Worm (Caenorhabditis elegans) whole organism, late embryonic: ENCODE data around the gene F29F11.20.
A peak's percentile ranks its signal among the peaks of the same experiment; 100 is the strongest.

Experiments used
- C08G9.2 ChIP-seq: sonication (generic microtip); optimal IDR thresholded peaks from 2 replicates; lab custom pipeline; 2016; ENCODE audit warnings: mild to moderate bottlenecking, missing genetic modification characterization, moderate library complexity, missing compliant biosample characterization
- Y22D7AL.16 ChIP-seq: sonication (generic microtip); optimal IDR thresholded peaks from 2 replicates; lab custom pipeline; 2016; ENCODE audit warnings: missing genetic modification characterization, missing compliant biosample characterization
- ama-1 ChIP-seq: fragments of 150-350 bp; optimal IDR thresholded peaks from 2 replicates; lab custom pipeline; 2014
- ceh-14 ChIP-seq: sonication (generic microtip); optimal IDR thresholded peaks from 2 replicates; lab custom pipeline; 2016; ENCODE audit warnings: missing genotype, missing genetic modification characterization, missing compliant biosample characterization
- ceh-18 ChIP-seq: sonication (generic microtip); optimal IDR thresholded peaks from 2 replicates; lab custom pipeline; 2016; ENCODE audit warnings: missing genetic modification characterization, missing compliant biosample characterization
- ceh-19 ChIP-seq: fragments of 200-800 bp; sonication (Bioruptor generic); optimal IDR thresholded peaks from 2 replicates; lab custom pipeline; 2018; ENCODE audit warnings: mild to moderate bottlenecking, missing genetic modification characterization, missing compliant biosample characterization
- ceh-2 ChIP-seq: sonication (generic microtip); optimal IDR thresholded peaks from 2 replicates; lab custom pipeline; 2016; ENCODE audit warnings: missing genotype, missing genetic modification characterization, missing compliant biosample characterization
- ceh-31 ChIP-seq: sonication (generic microtip); optimal IDR thresholded peaks from 2 replicates; lab custom pipeline; 2016; ENCODE audit warnings: missing genetic modification characterization, missing compliant biosample characterization
- ceh-45 ChIP-seq: fragments of 200-800 bp; sonication (Bioruptor generic); IDR thresholded peaks from 2 replicates; pipeline ENCODE4 v1.3.6; 2022; ENCODE audit warnings: missing genetic modification reagents, missing genetic modification characterization, missing compliant biosample characterization
- ceh-6 ChIP-seq: fragments of 200-800 bp; sonication (Bioruptor generic); optimal IDR thresholded peaks from 2 replicates; lab custom pipeline; 2018; ENCODE audit warnings: mild to moderate bottlenecking, missing genetic modification characterization, missing compliant biosample characterization
- ceh-9 ChIP-seq: sonication (generic microtip); optimal IDR thresholded peaks from 2 replicates; lab custom pipeline; 2016; ENCODE audit warnings: mild to moderate bottlenecking, missing genetic modification characterization, inconsistent platforms, missing compliant biosample characterization
- dmd-4 ChIP-seq: sonication (generic microtip); optimal IDR thresholded peaks from 2 replicates; lab custom pipeline; 2016; ENCODE audit warnings: borderline replicate concordance, missing genetic modification characterization, missing compliant biosample characterization
- dve-1 ChIP-seq: sonication (generic microtip); optimal IDR thresholded peaks from 2 replicates; lab custom pipeline; 2017; ENCODE audit warnings: antibody characterized with exemption, mild to moderate bottlenecking, missing genetic modification characterization, missing compliant biosample characterization
- elt-2 ChIP-seq: sonication (generic microtip); optimal IDR thresholded peaks from 2 replicates; lab custom pipeline; 2016; ENCODE audit warnings: missing genetic modification reagents, missing genetic modification characterization, missing compliant biosample characterization
- fax-1 ChIP-seq: sonication (generic microtip); optimal IDR thresholded peaks from 2 replicates; lab custom pipeline; 2016; ENCODE audit warnings: missing genotype, missing genetic modification characterization, missing compliant biosample characterization
- fkh-10 ChIP-seq: fragments of 150-350 bp; optimal IDR thresholded peaks from 2 replicates; lab custom pipeline; 2014; ENCODE audit warnings: missing biosample characterization, missing genetic modification reagents, missing genetic modification characterization
- hlh-30 ChIP-seq: sonication (generic microtip); optimal IDR thresholded peaks from 2 replicates; lab custom pipeline; 2017; ENCODE audit warnings: antibody characterized with exemption, missing genetic modification characterization, missing compliant biosample characterization; ENCODE audit not compliant: insufficient read depth
- hlh-6 ChIP-seq: sonication (generic microtip); optimal IDR thresholded peaks from 2 replicates; lab custom pipeline; 2016; ENCODE audit warnings: missing genotype, missing genetic modification characterization, missing compliant biosample characterization
- lin-11 ChIP-seq: fragments of 200-800 bp; sonication (Bioruptor generic); optimal IDR thresholded peaks from 2 replicates; lab custom pipeline; 2018; ENCODE audit warnings: mild to moderate bottlenecking, missing genetic modification characterization, missing compliant biosample characterization
- madf-2 ChIP-seq: sonication (generic microtip); optimal IDR thresholded peaks from 2 replicates; lab custom pipeline; 2017; ENCODE audit warnings: missing genetic modification characterization, missing compliant biosample characterization
- nfya-1 ChIP-seq: sonication (generic microtip); optimal IDR thresholded peaks from 2 replicates; lab custom pipeline; 2017; ENCODE audit warnings: missing genetic modification characterization, mild to moderate bottlenecking, missing compliant biosample characterization, antibody characterized with exemption, moderate library complexity
- odd-2 ChIP-seq: sonication (generic microtip); optimal IDR thresholded peaks from 2 replicates; lab custom pipeline; 2017; ENCODE audit warnings: antibody characterized with exemption, mild to moderate bottlenecking, missing genetic modification characterization, missing compliant biosample characterization
- pag-3 ChIP-seq: sonication (generic microtip); optimal IDR thresholded peaks from 2 replicates; lab custom pipeline; 2016; ENCODE audit warnings: missing compliant biosample characterization, missing genetic modification characterization, borderline replicate concordance
- pha-2 ChIP-seq: sonication (generic microtip); optimal IDR thresholded peaks from 2 replicates; lab custom pipeline; 2017; ENCODE audit warnings: mild to moderate bottlenecking, missing genetic modification characterization, missing compliant biosample characterization
- pqm-1 ChIP-seq: sonication (generic microtip); optimal IDR thresholded peaks from 2 replicates; lab custom pipeline; 2016; ENCODE audit warnings: missing genetic modification characterization, missing compliant biosample characterization
- rnt-1 ChIP-seq: sonication (generic microtip); optimal IDR thresholded peaks from 2 replicates; lab custom pipeline; 2016; ENCODE audit warnings: missing genetic modification characterization, missing compliant biosample characterization
- sdc-2 ChIP-seq: sonication (generic microtip); optimal IDR thresholded peaks from 2 replicates; lab custom pipeline; 2016; ENCODE audit warnings: missing genotype, missing genetic modification characterization, missing compliant biosample characterization
- unc-42 ChIP-seq: sonication (generic microtip); optimal IDR thresholded peaks from 2 replicates; lab custom pipeline; 2016; ENCODE audit warnings: missing genotype, missing genetic modification characterization, missing compliant biosample characterization
- unc-55 ChIP-seq: sonication (generic microtip); optimal IDR thresholded peaks from 2 replicates; lab custom pipeline; 2017; ENCODE audit warnings: missing biosample characterization, missing genetic modification reagents, missing genetic modification characterization
- unc-86 ChIP-seq: sonication (generic microtip); optimal IDR thresholded peaks from 2 replicates; lab custom pipeline; 2016; ENCODE audit warnings: missing genetic modification characterization, missing compliant biosample characterization
- zip-5 ChIP-seq: sonication (generic microtip); optimal IDR thresholded peaks from 2 replicates; lab custom pipeline; 2016; ENCODE audit warnings: missing genetic modification characterization, missing compliant biosample characterization
- ztf-16 ChIP-seq: sonication (generic microtip); optimal IDR thresholded peaks from 2 replicates; lab custom pipeline; 2017; ENCODE audit warnings: missing genetic modification characterization, missing compliant biosample characterization

The F29F11.20 gene

ce11 chrV:10719833-10720170, 32.1 kb downstream of the F29F11.20 start:
- TF ChIP-seq dve-1 (tag; lab: Kevin White, UChicago) (peak; percentile 23), ceh-6 (GFP tag; lab: Kevin White, UChicago) (no peak), unc-55 (GFP tag; lab: Kevin White, UChicago) (peak; percentile 21), ztf-16 (no peak), nfya-1 (tag; lab: Kevin White, UChicago) (peak; percentile 26), hlh-30 (tag; lab: Kevin White, UChicago) (peak; percentile 94)

DNA sequence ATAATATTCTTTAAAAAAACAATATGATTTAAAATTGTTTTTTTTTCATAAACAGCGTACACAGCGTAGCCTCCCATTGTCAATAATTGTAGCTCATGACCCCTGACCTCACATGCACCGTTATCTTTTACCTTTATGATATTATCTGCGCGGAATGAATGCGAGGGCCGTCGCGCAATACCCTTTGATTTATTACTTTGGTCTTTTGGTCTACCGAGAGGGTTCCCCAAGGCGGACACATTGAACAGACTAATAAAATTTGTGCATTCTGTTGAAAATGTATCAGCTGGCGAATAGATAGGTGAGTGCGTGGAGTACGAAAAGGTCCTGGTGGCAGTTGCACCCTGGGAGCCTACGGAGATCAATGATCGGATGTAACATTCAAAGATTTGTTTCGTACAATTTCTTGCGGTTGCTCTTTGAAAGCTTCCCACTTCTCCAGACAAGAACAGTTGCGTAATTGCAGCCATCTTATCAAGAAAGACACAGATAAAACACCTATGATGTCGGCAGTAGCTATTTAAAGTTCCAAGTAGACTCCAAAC, 32.7 kb downstream of the F29F11.20 start:
- TF ChIP-seq ceh-14 (no peak), ceh-9 (tag; lab: Kevin White, UChicago) (no peak), rnt-1 (tag; lab: Kevin White, UChicago) (peak; percentile 54), elt-2 (tag; lab: Kevin White, UChicago) (peak; percentile 54), unc-55 (GFP tag; lab: Kevin White, UChicago) (peak; percentile 78), fax-1 (no peak)

DNA sequence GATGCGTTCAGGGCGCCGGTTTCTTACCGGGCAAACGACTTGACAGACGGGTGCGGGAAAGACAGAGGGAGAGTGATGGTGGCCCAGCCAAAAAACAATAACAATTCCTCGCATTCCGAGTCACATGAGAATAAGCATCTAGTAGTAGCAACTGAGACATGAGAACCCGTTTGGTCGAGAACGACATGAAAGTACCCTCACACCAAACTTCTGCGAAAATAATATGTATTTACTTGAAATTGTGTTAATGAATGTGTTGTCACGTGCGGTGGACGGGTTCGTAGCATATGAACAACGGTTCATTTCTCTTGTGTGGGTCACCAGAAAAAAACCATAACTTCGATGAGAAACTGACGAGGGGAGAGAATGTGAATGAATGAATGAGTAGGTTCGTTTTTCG, 33.2 kb downstream of the F29F11.20 start:
- TF ChIP-seq pag-3 (no peak), C08G9.2 (tag; lab: Kevin White, UChicago) (no peak), ceh-14 (no peak), fkh-10 (GFP tag; lab: Kevin White, UChicago) (no peak), ceh-45 (no peak), unc-55 (GFP tag; lab: Kevin White, UChicago) (no peak), hlh-6 (no peak), dmd-4 (no peak), ama-1 (lab: Kevin White, UChicago) (no peak), rnt-1 (tag; lab: Kevin White, UChicago) (no peak)

DNA sequence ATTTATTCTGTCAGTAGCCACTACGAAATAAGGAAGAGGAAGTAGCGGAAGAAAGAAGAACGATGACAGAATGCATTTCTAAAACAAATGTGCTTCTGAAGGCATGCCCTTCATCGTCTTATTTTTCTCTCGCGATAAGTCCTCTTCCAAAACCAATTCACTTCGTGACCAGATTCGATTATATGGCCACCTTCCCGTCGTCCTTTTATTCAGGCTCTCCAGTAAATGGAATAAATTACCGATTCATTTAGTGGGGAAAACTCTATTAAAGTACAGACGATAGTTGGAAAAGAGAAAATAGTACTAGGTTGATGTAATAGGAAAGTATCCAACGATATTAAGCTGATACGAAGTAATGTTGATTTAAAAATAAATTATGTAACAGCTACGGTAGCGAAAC, 33.6 kb downstream of the F29F11.20 start:
- TF ChIP-seq unc-42 (peak; percentile 99), ceh-31 (peak; percentile 2), unc-86 (tag; lab: Kevin White, UChicago) (no peak)

DNA sequence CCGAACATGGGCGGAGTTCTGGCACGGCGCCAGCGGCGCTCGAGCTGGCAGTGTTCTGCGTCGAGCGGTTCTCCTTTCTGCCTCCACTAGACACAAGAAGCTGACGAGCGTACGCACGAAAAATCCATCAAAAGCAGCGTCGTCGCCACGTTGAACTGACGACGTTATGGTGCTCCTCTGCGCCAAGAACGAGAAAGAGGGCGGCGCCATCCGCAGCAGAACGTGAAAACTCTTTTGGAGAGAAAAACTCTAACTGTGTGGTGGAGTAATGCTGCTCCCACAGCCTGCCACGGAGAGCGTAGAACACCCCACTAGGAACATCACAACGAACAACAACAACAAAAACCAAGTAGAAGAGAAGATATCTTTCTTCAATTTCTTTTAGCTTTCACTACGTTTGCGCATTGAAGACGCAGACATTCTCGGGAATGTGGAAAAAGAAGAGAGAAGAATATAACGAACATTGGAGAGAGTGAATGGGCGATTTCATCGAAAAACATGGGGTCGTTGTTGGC, 34.3 kb downstream of the F29F11.20 start:
- TF ChIP-seq zip-5 (no peak), unc-42 (no peak), odd-2 (no peak), Y22D7AL.16 (tag; lab: Kevin White, UChicago) (no peak), sdc-2 (tag; lab: Kevin White, UChicago) (no peak), unc-55 (GFP tag; lab: Kevin White, UChicago) (no peak), pqm-1 (tag; lab: Kevin White, UChicago) (no peak), ceh-18 (tag; lab: Kevin White, UChicago) (no peak), pha-2 (tag; lab: Kevin White, UChicago) (no peak), ceh-2 (no peak), madf-2 (tag; lab: Kevin White, UChicago) (no peak), lin-11 (tag; lab: Kevin White, UChicago) (no peak)

DNA sequence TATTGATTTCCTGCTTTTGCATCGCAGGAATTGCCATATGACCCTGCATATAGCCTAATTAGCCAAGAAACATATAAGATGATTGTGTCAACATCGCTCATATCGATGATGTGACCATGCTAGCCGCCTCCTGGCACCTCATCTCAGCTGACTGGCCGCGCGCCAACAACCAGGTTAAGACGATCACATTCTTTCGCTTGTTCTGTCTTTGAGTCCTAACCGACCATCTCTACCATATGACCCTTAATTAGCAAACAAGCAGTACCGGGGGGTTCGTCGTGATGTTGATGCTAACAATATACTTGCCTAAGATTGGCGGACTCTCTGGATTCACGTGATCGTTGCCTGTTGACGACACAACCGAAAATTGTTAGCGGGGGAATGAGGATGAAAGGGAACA, 34.9 kb downstream of the F29F11.20 start:
- no peak for TF ChIP-seq ceh-19 (GFP tag; lab: Kevin White, UChicago)
- TF ChIP-seq odd-2, result no peak
- TF ChIP-seq pqm-1 (tag; lab: Kevin White, UChicago), result no peak
- no peak for TF ChIP-seq hlh-6
- TF ChIP-seq elt-2 (tag; lab: Kevin White, UChicago), result no peak
- TF ChIP-seq hlh-30 (tag; lab: Kevin White, UChicago), result peak; percentile 42
